Fruit fly (Drosophila melanogaster): ENCODE results near the gene CG17777.

Gene CG17777

dm6 chrX:2186555-2186954 lies at the start of gene CG17777:
Gene CG17777, plus strand, starts transcription at chrX:2186855.
- no peak for TF ChIP-seq kay (GFP tag; ENCODE audit: borderline replicate concordance)
- no peak for TF ChIP-seq CG11617 (GFP tag; optimal IDR thresholded peaks at IDR 0.05)
- no peak for TF ChIP-seq bab1 (GFP tag; optimal IDR thresholded peaks at IDR 0.05)
- TF ChIP-seq Mnt (GFP tag; optimal IDR thresholded peaks at IDR 0.05): no peak
- no peak for TF ChIP-seq cic (GFP tag; optimal IDR thresholded peaks at IDR 0.05)
- no peak for TF ChIP-seq CG7101 (tag; optimal IDR thresholded peaks at IDR 0.05)
- TF ChIP-seq toe (GFP tag; optimal IDR thresholded peaks at IDR 0.05): no peak
- TF ChIP-seq CG14711 (tag; optimal IDR thresholded peaks at IDR 0.05): no peak
- no peak for TF ChIP-seq CG1620 (GFP tag; optimal IDR thresholded peaks at IDR 0.05)
- no peak for TF ChIP-seq Crg-1 (GFP tag; optimal IDR thresholded peaks at IDR 0.05)
- no peak for TF ChIP-seq pad (GFP tag; optimal IDR thresholded peaks at IDR 0.05)
- TF ChIP-seq Hr96 (GFP tag; optimal IDR thresholded peaks at IDR 0.05): no peak

dm6 chrX:2137587-2138341 lies 48.9 kb upstream of the CG17777 start:
- TF ChIP-seq bab1 (GFP tag; optimal IDR thresholded peaks at IDR 0.05): peak; percentile 87
- peak; percentile 98 for TF ChIP-seq Clk (GFP tag; optimal IDR thresholded peaks at IDR 0.05)
- TF ChIP-seq CG1620 (GFP tag; optimal IDR thresholded peaks at IDR 0.05): peak; percentile 98
- peak; percentile 99 for TF ChIP-seq Hr96 (GFP tag; optimal IDR thresholded peaks at IDR 0.05)
- peak; percentile 98 for TF ChIP-seq CG12768 (GFP tag; optimal IDR thresholded peaks at IDR 0.05)
- TF ChIP-seq CG14711 (tag; optimal IDR thresholded peaks at IDR 0.05): peak; percentile 98
- TF ChIP-seq toe (GFP tag; optimal IDR thresholded peaks at IDR 0.05): peak; percentile 98
- TF ChIP-seq CG7101 (tag; optimal IDR thresholded peaks at IDR 0.05): peak; percentile 100
- TF ChIP-seq ovo (GFP tag; optimal IDR thresholded peaks at IDR 0.05): peak; percentile 97
- peak; percentile 97 for TF ChIP-seq Mnt (GFP tag; optimal IDR thresholded peaks at IDR 0.05)
- TF ChIP-seq cnc (optimal IDR thresholded peaks at IDR 0.05): no peak
- TF ChIP-seq Crg-1 (GFP tag; optimal IDR thresholded peaks at IDR 0.05): peak; percentile 95
- TF ChIP-seq CG33017 (tag; optimal IDR thresholded peaks at IDR 0.05): peak; percentile 99
- TF ChIP-seq CG11617 (GFP tag; optimal IDR thresholded peaks at IDR 0.05): peak; percentile 99
- TF ChIP-seq cic (GFP tag; optimal IDR thresholded peaks at IDR 0.05): peak; percentile 81
- TF ChIP-seq pad (GFP tag; optimal IDR thresholded peaks at IDR 0.05): peak; percentile 93
- peak; percentile 97 for TF ChIP-seq CG5204 (GFP tag; optimal IDR thresholded peaks at IDR 0.05)
- peak; percentile 98 for TF ChIP-seq CG7045 (GFP tag; optimal IDR thresholded peaks at IDR 0.05)
- TF ChIP-seq tj (GFP tag; optimal IDR thresholded peaks at IDR 0.05): peak; percentile 90
- TF ChIP-seq kay (GFP tag; ENCODE audit: borderline replicate concordance): peak; percentile 98

dm6 chrX:2138342-2138416 lies 48.5 kb upstream of the CG17777 start, which contains the start of gene ph-p:
Gene ph-p, minus strand, starts transcription at chrX:2138371.
- TF ChIP-seq CG1620 (GFP tag; optimal IDR thresholded peaks at IDR 0.05) (no peak), CG14711 (tag; optimal IDR thresholded peaks at IDR 0.05) (no peak), Clk (GFP tag; optimal IDR thresholded peaks at IDR 0.05) (no peak), kay (GFP tag; ENCODE audit: borderline replicate concordance) (no peak), CG33017 (tag; optimal IDR thresholded peaks at IDR 0.05) (no peak), tj (GFP tag; optimal IDR thresholded peaks at IDR 0.05) (no peak), cic (GFP tag; optimal IDR thresholded peaks at IDR 0.05) (no peak), Hr96 (GFP tag; optimal IDR thresholded peaks at IDR 0.05) (no peak), CG5204 (GFP tag; optimal IDR thresholded peaks at IDR 0.05) (no peak), cnc (optimal IDR thresholded peaks at IDR 0.05) (no peak), CG11617 (GFP tag; optimal IDR thresholded peaks at IDR 0.05) (no peak), pad (GFP tag; optimal IDR thresholded peaks at IDR 0.05) (no peak), Mnt (GFP tag; optimal IDR thresholded peaks at IDR 0.05) (no peak), toe (GFP tag; optimal IDR thresholded peaks at IDR 0.05) (no peak), CG7045 (GFP tag; optimal IDR thresholded peaks at IDR 0.05) (no peak), bab1 (GFP tag; optimal IDR thresholded peaks at IDR 0.05) (no peak), CG7101 (tag; optimal IDR thresholded peaks at IDR 0.05) (no peak), CG12768 (GFP tag; optimal IDR thresholded peaks at IDR 0.05) (no peak)

- TF ChIP-seq Mnt (GFP tag; optimal IDR thresholded peaks at IDR 0.05) (peak; percentile 28), tj (GFP tag; optimal IDR thresholded peaks at IDR 0.05) (peak; percentile 56), kay (GFP tag; ENCODE audit: borderline replicate concordance) (peak; percentile 81), CG7045 (GFP tag; optimal IDR thresholded peaks at IDR 0.05) (no peak)
These were observed 48.2 kb upstream of the CG17777 start for dm6 chrX:2138417-2138816.

- TF ChIP-seq pad (GFP tag; optimal IDR thresholded peaks at IDR 0.05) (no peak), Clk (GFP tag; optimal IDR thresholded peaks at IDR 0.05) (no peak), cnc (optimal IDR thresholded peaks at IDR 0.05) (no peak), CG11617 (GFP tag; optimal IDR thresholded peaks at IDR 0.05) (no peak), CG7045 (GFP tag; optimal IDR thresholded peaks at IDR 0.05) (no peak), tj (GFP tag; optimal IDR thresholded peaks at IDR 0.05) (no peak), Mnt (GFP tag; optimal IDR thresholded peaks at IDR 0.05) (no peak), Crg-1 (GFP tag; optimal IDR thresholded peaks at IDR 0.05) (no peak), CG33017 (tag; optimal IDR thresholded peaks at IDR 0.05) (no peak), CG12768 (GFP tag; optimal IDR thresholded peaks at IDR 0.05) (no peak), toe (GFP tag; optimal IDR thresholded peaks at IDR 0.05) (no peak), CG1620 (GFP tag; optimal IDR thresholded peaks at IDR 0.05) (no peak)
These were observed 47.0 kb upstream of the CG17777 start for dm6 chrX:2139610-2140009.

- TF ChIP-seq tj (GFP tag; optimal IDR thresholded peaks at IDR 0.05) (no peak), pad (GFP tag; optimal IDR thresholded peaks at IDR 0.05) (peak; percentile 61), Crg-1 (GFP tag; optimal IDR thresholded peaks at IDR 0.05) (no peak)
These were observed 46.2 kb upstream of the CG17777 start for dm6 chrX:2140487-2140886.
